Fruit fly (Drosophila melanogaster) whole organism, embryonic: Measurements from ENCODE around the gene Nab2.

Experiments
- ATbp ChIP-seq: fragments of 200-800 bp; sonication (Bioruptor generic); optimal IDR thresholded peaks from 2 replicates; lab custom pipeline; 2017; ENCODE audit warnings: missing biosample characterization, mild to moderate bottlenecking, missing genetic modification characterization, missing genetic modification reagents
- BEAF-32 ChIP-seq: fragments of 200-800 bp; sonication (Bioruptor generic); optimal IDR thresholded peaks from 3 replicates; lab custom pipeline; 2017; ENCODE audit warnings: missing biosample characterization, missing genetic modification characterization, mild to moderate bottlenecking, moderate library complexity, missing genetic modification reagents
- CG10274 ChIP-seq: fragments of 200-800 bp; sonication (Bioruptor generic); optimal IDR thresholded peaks from 3 replicates; lab custom pipeline; 2017; ENCODE audit warnings: missing biosample characterization, mild to moderate bottlenecking, missing genetic modification characterization
- CG11247 ChIP-seq: fragments of 200-800 bp; sonication (Bioruptor generic); IDR thresholded peaks from 2 replicates; pipeline ENCODE4 v1.3.6; 2022; ENCODE audit warnings: missing biosample characterization, missing genetic modification characterization
- CG11398 ChIP-seq: fragments of 200-800 bp; sonication (Bioruptor generic); optimal IDR thresholded peaks from 2 replicates; lab custom pipeline; 2016; ENCODE audit warnings: missing biosample characterization, missing genetic modification characterization
- CG13123 ChIP-seq: fragments of 200-800 bp; sonication (Bioruptor generic); optimal IDR thresholded peaks from 2 replicates; lab custom pipeline; 2016; ENCODE audit warnings: missing biosample characterization, missing genetic modification characterization
- CG14860 ChIP-seq: fragments of 200-800 bp; sonication (Bioruptor generic); IDR thresholded peaks from 3 replicates; pipeline ENCODE4 v1.3.6; 2022; ENCODE audit warnings: missing biosample characterization, missing genetic modification characterization; ENCODE audit not compliant: partially characterized antibody
- CG16779 ChIP-seq: fragments of 200-800 bp; sonication (Bioruptor generic); IDR thresholded peaks from 2 replicates; pipeline ENCODE4 v1.3.6; 2022; ENCODE audit warnings: missing biosample characterization, missing genetic modification characterization
- CG16815 ChIP-seq: fragments of 200-800 bp; sonication (Bioruptor generic); optimal IDR thresholded peaks from 3 replicates; lab custom pipeline; 2017; ENCODE audit warnings: missing biosample characterization, mild to moderate bottlenecking, missing genetic modification characterization
- CG2129 ChIP-seq: fragments of 200-800 bp; sonication (Bioruptor generic); IDR thresholded peaks from 2 replicates; pipeline ENCODE4 v1.3.6; 2022; ENCODE audit warnings: missing biosample characterization, missing genetic modification characterization; ENCODE audit not compliant: partially characterized antibody
- CG2889 ChIP-seq: fragments of 200-800 bp; sonication (Bioruptor generic); IDR thresholded peaks from 3 replicates; pipeline ENCODE4 v1.3.6; 2022; ENCODE audit warnings: missing biosample characterization, missing genetic modification characterization
- CG33213 ChIP-seq: fragments of 200-800 bp; sonication (Bioruptor generic); optimal IDR thresholded peaks from 3 replicates; lab custom pipeline; 2016; ENCODE audit warnings: missing biosample characterization, missing genetic modification characterization
- CG34224 ChIP-seq: fragments of 200-800 bp; sonication (Bioruptor generic); IDR thresholded peaks from 3 replicates; pipeline ENCODE4 v1.3.6; 2022; ENCODE audit warnings: missing biosample characterization, missing genetic modification characterization; ENCODE audit not compliant: partially characterized antibody
- CG4360 ChIP-seq: fragments of 200-800 bp; sonication (Bioruptor generic); IDR thresholded peaks from 2 replicates; pipeline ENCODE4 v1.3.6; 2022; ENCODE audit warnings: missing biosample characterization, missing genetic modification characterization
- CG4820 ChIP-seq: fragments of 200-800 bp; sonication (Bioruptor generic); optimal IDR thresholded peaks from 3 replicates; lab custom pipeline; 2016; ENCODE audit warnings: missing biosample characterization, missing genetic modification characterization
- CG6272 ChIP-seq: fragments of 200-800 bp; sonication (Bioruptor generic); IDR thresholded peaks from 2 replicates; pipeline ENCODE4 v1.3.6; 2022; ENCODE audit warnings: missing biosample characterization, missing genetic modification characterization
- CG6654 ChIP-seq: fragments of 200-800 bp; sonication (Bioruptor generic); optimal IDR thresholded peaks from 2 replicates; lab custom pipeline; 2017; ENCODE audit warnings: missing biosample characterization, mild to moderate bottlenecking, missing genetic modification characterization
- CG9609 ChIP-seq: fragments of 200-800 bp; sonication (Bioruptor generic); optimal IDR thresholded peaks from 3 replicates; lab custom pipeline; 2016; ENCODE audit warnings: missing biosample characterization, missing genetic modification characterization
- CG9817 ChIP-seq: fragments of 200-800 bp; sonication (Bioruptor generic); optimal IDR thresholded peaks from 2 replicates; lab custom pipeline; 2018; ENCODE audit warnings: missing biosample characterization, mild to moderate bottlenecking, missing genetic modification characterization, moderate library complexity
- CG9876 ChIP-seq: fragments of 200-800 bp; sonication (Bioruptor generic); optimal IDR thresholded peaks from 2 replicates; lab custom pipeline; 2016; ENCODE audit warnings: missing biosample characterization, missing genetic modification characterization
- CG9932 ChIP-seq: fragments of 200-800 bp; sonication (Bioruptor generic); IDR thresholded peaks from 2 replicates; pipeline ENCODE4 v1.3.6; 2022; ENCODE audit warnings: missing biosample characterization, missing genetic modification characterization
- D19A ChIP-seq: fragments of 200-800 bp; optimal IDR thresholded peaks from 3 replicates; lab custom pipeline; 2019; ENCODE audit warnings: missing biosample characterization, mild to moderate bottlenecking, missing genetic modification characterization, moderate library complexity
- Dfd ChIP-seq, 2 experiments: fragments of >200 bp; optimal IDR thresholded peaks; 2 replicates each; lab custom pipeline; 2017; ENCODE audit warnings: missing biosample characterization in 2 of 2, missing genetic modification characterization in 2 of 2
- Doc3 ChIP-seq: fragments of 200-800 bp; sonication (Bioruptor generic); IDR thresholded peaks from 3 replicates; pipeline ENCODE4 v1.3.6; 2022; ENCODE audit warnings: missing biosample characterization, missing genetic modification characterization; ENCODE audit not compliant: partially characterized antibody
- E2f1 ChIP-seq: fragments of 200-800 bp; sonication (Bioruptor generic); IDR thresholded peaks from 2 replicates; pipeline ENCODE4 v1.3.6; 2022; ENCODE audit warnings: missing biosample characterization, missing genetic modification characterization
- Fer3 ChIP-seq: fragments of 200-800 bp; sonication (Bioruptor generic); optimal IDR thresholded peaks from 2 replicates; lab custom pipeline; 2018; ENCODE audit warnings: missing biosample characterization, mild to moderate bottlenecking, missing genetic modification characterization, moderate library complexity
- Scr ChIP-seq: fragments of 200-800 bp; sonication (Bioruptor generic); IDR thresholded peaks from 2 replicates; pipeline ENCODE4 v1.3.6; 2022; ENCODE audit warnings: missing biosample characterization, missing genetic modification characterization; ENCODE audit not compliant: partially characterized antibody
- Sin3A ChIP-seq: fragments of >200 bp; optimal IDR thresholded peaks from 2 replicates; lab custom pipeline; 2018
- Trl ChIP-seq, 3 experiments: fragments of >200 bp in 2 of 3; fragments of 200-800 bp in 1 of 3; sonication (Bioruptor generic) in 1 of 3; optimal IDR thresholded peaks; 2 replicates in 1 of 3; 3 replicates in 2 of 3; lab custom pipeline; 2016 to 2017; ENCODE audit warnings: missing biosample characterization in 1 of 3, missing genetic modification characterization in 1 of 3
- abd-A ChIP-seq: fragments of 200-800 bp; sonication (Bioruptor generic); optimal IDR thresholded peaks from 3 replicates; lab custom pipeline; 2019; ENCODE audit warnings: missing biosample characterization, mild to moderate bottlenecking, missing genetic modification characterization, moderate library complexity
- bigmax ChIP-seq: fragments of 200-800 bp; sonication (Bioruptor generic); optimal IDR thresholded peaks from 2 replicates; lab custom pipeline; 2018; ENCODE audit warnings: missing biosample characterization, mild to moderate bottlenecking, missing genetic modification characterization
- br ChIP-seq: fragments of >200 bp; optimal IDR thresholded peaks from 2 replicates; lab custom pipeline; 2017
- bsh ChIP-seq, 2 experiments: fragments of 200-800 bp; sonication (Bioruptor generic); optimal IDR thresholded peaks; 2 replicates each; lab custom pipeline; 2017 to 2018; ENCODE audit warnings: mild to moderate bottlenecking in 2 of 2, missing biosample characterization in 2 of 2, missing genetic modification characterization in 2 of 2, moderate library complexity in 1 of 2
- cato ChIP-seq: fragments of 200-800 bp; sonication (Bioruptor generic); optimal IDR thresholded peaks from 2 replicates; lab custom pipeline; 2016; ENCODE audit warnings: missing biosample characterization, missing genetic modification characterization, borderline replicate concordance
- chif ChIP-seq, 2 experiments: fragments of 200-800 bp; sonication (Bioruptor generic); optimal IDR thresholded peaks; 3 replicates each; lab custom pipeline; 2016; ENCODE audit warnings: missing biosample characterization in 2 of 2, missing genetic modification characterization in 2 of 2
- chinmo ChIP-seq: fragments of 200-800 bp; sonication (Bioruptor generic); IDR thresholded peaks from 4 replicates; pipeline ENCODE4 v1.3.6; 2022; ENCODE audit warnings: missing biosample characterization, missing genetic modification characterization; ENCODE audit not compliant: partially characterized antibody
- ci ChIP-seq: fragments of 200-800 bp; sonication (Bioruptor generic); IDR thresholded peaks from 3 replicates; pipeline ENCODE4 v1.3.6; 2022; ENCODE audit warnings: missing biosample characterization, missing genetic modification characterization
- fd96Cb ChIP-seq: fragments of 200-800 bp; sonication (Bioruptor generic); optimal IDR thresholded peaks from 2 replicates; lab custom pipeline; 2018; ENCODE audit warnings: missing biosample characterization, mild to moderate bottlenecking, missing genetic modification characterization, moderate library complexity
- gce ChIP-seq: fragments of 200-800 bp; sonication (Bioruptor generic); IDR thresholded peaks from 3 replicates; pipeline ENCODE4 v1.3.6; 2022; ENCODE audit warnings: missing biosample characterization, missing genetic modification characterization
- grau ChIP-seq: fragments of 200-800 bp; optimal IDR thresholded peaks from 3 replicates; lab custom pipeline; 2019; ENCODE audit warnings: missing biosample characterization, mild to moderate bottlenecking, missing genetic modification characterization, moderate library complexity
- gro ChIP-seq: fragments of 200-800 bp; sonication (Bioruptor generic); optimal IDR thresholded peaks from 2 replicates; lab custom pipeline; 2016; ENCODE audit warnings: missing biosample characterization, missing genetic modification characterization
- lov ChIP-seq, 2 experiments: fragments of 200-800 bp in 1 of 2; fragments of >200 bp in 1 of 2; sonication (Bioruptor generic) in 1 of 2; IDR thresholded peaks in 1 of 2; optimal IDR thresholded peaks in 1 of 2; 2 replicates in 1 of 2; 3 replicates in 1 of 2; pipeline versions ENCODE4 v1.3.6 to Lab custom; 2017 to 2022; ENCODE audit warnings: missing biosample characterization in 1 of 2, missing genetic modification characterization in 1 of 2
- luna ChIP-seq: fragments of 200-800 bp; sonication (Bioruptor generic); optimal IDR thresholded peaks from 2 replicates; lab custom pipeline; 2016; ENCODE audit warnings: missing biosample characterization, missing genetic modification characterization
- mld ChIP-seq: fragments of 200-800 bp; sonication (Bioruptor generic); IDR thresholded peaks from 3 replicates; pipeline ENCODE4 v1.3.6; 2022; ENCODE audit warnings: missing biosample characterization, missing genetic modification characterization; ENCODE audit not compliant: partially characterized antibody
- nau ChIP-seq: fragments of 200-800 bp; sonication (Bioruptor generic); optimal IDR thresholded peaks from 3 replicates; lab custom pipeline; 2017; ENCODE audit warnings: missing biosample characterization, mild to moderate bottlenecking, missing genetic modification characterization, missing genetic modification reagents
- nmo ChIP-seq: fragments of 200-800 bp; sonication (Bioruptor generic); optimal IDR thresholded peaks from 2 replicates; lab custom pipeline; 2018; ENCODE audit warnings: missing biosample characterization, mild to moderate bottlenecking, missing genetic modification characterization, moderate library complexity
- p53 ChIP-seq: fragments of 200-800 bp; sonication (Bioruptor generic); optimal IDR thresholded peaks from 2 replicates; lab custom pipeline; 2016; ENCODE audit warnings: missing biosample characterization, missing genetic modification characterization
- run ChIP-seq: fragments of 200-800 bp; sonication (Bioruptor generic); optimal IDR thresholded peaks from 3 replicates; lab custom pipeline; 2018; ENCODE audit warnings: missing biosample characterization, mild to moderate bottlenecking, missing genetic modification characterization
- sim ChIP-seq: fragments of 200-800 bp; sonication (Bioruptor generic); IDR thresholded peaks from 2 replicates; pipeline ENCODE4 v1.3.6; 2022; ENCODE audit warnings: missing biosample characterization, missing genetic modification characterization
- zf30C ChIP-seq: fragments of 200-800 bp; sonication (Bioruptor generic); optimal IDR thresholded peaks from 3 replicates; lab custom pipeline; 2018; ENCODE audit warnings: missing biosample characterization, mild to moderate bottlenecking, missing genetic modification characterization

Nab2 gene

DNA sequence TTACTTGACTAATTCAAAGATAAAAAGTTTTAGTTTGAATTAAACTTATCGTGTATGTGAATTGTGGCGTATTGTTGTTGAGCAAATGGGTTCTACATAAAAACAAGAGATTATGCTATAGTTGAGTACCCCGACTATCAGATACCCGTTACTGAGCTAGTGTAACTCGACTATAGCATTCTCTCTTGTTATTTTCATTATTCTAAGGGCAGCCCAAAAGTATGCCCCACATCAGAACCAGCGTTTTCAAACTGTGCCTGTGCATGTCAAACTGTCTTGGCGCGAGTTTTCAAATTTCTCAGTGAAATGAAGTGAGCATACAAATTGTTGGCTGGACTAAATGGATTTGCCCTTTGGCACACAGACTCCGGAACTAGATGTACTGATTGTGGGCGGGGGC lies 38.9 kb downstream of the Nab2 start, which contains the start of gene shps (continued):
- TF ChIP-seq CG11247 (GFP tag; lab: Robert Waterston, UW) (no peak), bsh (GFP tag; optimal IDR thresholded peaks at IDR 0.05; lab: Kevin White, UChicago) (no peak), ATbp (GFP tag; lab: Kevin White, UChicago) (no peak), Sin3A (lab: Kevin White, UChicago) (no peak), CG10274 (no peak), Trl (optimal IDR thresholded peaks at IDR 0.05; lab: Kevin White, UChicago) (no peak), Trl (GFP tag; optimal IDR thresholded peaks at IDR 0.05; lab: Kevin White, UChicago) (no peak), nau (GFP tag; lab: Kevin White, UChicago) (no peak), CG14860 (GFP tag; lab: Robert Waterston, UW) (peak; percentile 94), p53 (GFP tag; lab: Kevin White, UChicago) (no peak), CG4360 (no peak), fd96Cb (no peak), CG33213 (GFP tag; lab: Kevin White, UChicago) (no peak), gce (no peak), abd-A (tag; lab: Kevin White, UChicago) (no peak), ci (GFP tag; lab: Robert Waterston, UW) (no peak), mld (GFP tag; lab: Robert Waterston, UW) (peak; percentile 92), zf30C (GFP tag; lab: Kevin White, UChicago) (no peak), chif (GFP tag; optimal IDR thresholded peaks at IDR 0.05; lab: Kevin White, UChicago) (no peak), sim (GFP tag; lab: Robert Waterston, UW) (no peak), CG9817 (tag; lab: Kevin White, UChicago) (no peak), lov (optimal IDR thresholded peaks at IDR 0.05; lab: Kevin White, UChicago) (no peak), lov (GFP tag; IDR thresholded peaks at IDR 0.05; lab: Robert Waterston, UW) (0 out of 3 replicates have a peak, but pooled peaks have one; percentile 36), chinmo (GFP tag; lab: Robert Waterston, UW) (0 out of 4 replicates have a peak, but pooled peaks have one; percentile 40), run (tag; lab: Kevin White, UChicago) (no peak), CG13123 (GFP tag; lab: Kevin White, UChicago) (no peak), CG34224 (peak; percentile 71), Fer3 (tag; lab: Kevin White, UChicago) (no peak), cato (GFP tag; lab: Kevin White, UChicago) (no peak), Dfd (GFP tag; optimal IDR thresholded peaks at IDR 0.05; lab: Kevin White, UChicago) (no peak), CG4820 (GFP tag; lab: Kevin White, UChicago) (no peak), CG16779 (GFP tag; lab: Robert Waterston, UW) (no peak), CG9932 (no peak), E2f1 (no peak), CG9609 (GFP tag; lab: Kevin White, UChicago) (no peak), BEAF-32 (GFP tag; lab: Kevin White, UChicago) (no peak), luna (GFP tag; lab: Kevin White, UChicago) (no peak), nmo (GFP tag; lab: Kevin White, UChicago) (no peak), CG2889 (GFP tag; lab: Robert Waterston, UW) (no peak), gro (GFP tag; lab: Kevin White, UChicago) (no peak), br (lab: Kevin White, UChicago) (no peak), CG6654 (GFP tag; lab: Kevin White, UChicago) (peak; percentile 100), CG16815 (GFP tag; lab: Kevin White, UChicago) (no peak), grau (tag; lab: Kevin White, UChicago) (no peak), CG9876 (no peak), D19A (no peak), CG11398 (GFP tag; lab: Kevin White, UChicago) (no peak), Doc3 (GFP tag; lab: Robert Waterston, UW) (peak; percentile 36; the same call in 1 of the 3 replicates), CG2129 (GFP tag; lab: Robert Waterston, UW) (no peak), Scr (GFP tag; lab: Robert Waterston, UW) (peak; percentile 78), bigmax (GFP tag; lab: Kevin White, UChicago) (no peak), CG6272 (GFP tag; lab: Robert Waterston, UW) (no peak)
